Worm (Caenorhabditis elegans) whole organism, early embryonic: ENCODE data around the gene T05C12.15.

Experiments
- ama-1 ChIP-seq: fragments of 150-350 bp; optimal IDR thresholded peaks from 2 replicates; lab custom pipeline; 2014
- tbx-37 ChIP-seq: fragments of 200-800 bp; sonication (Bioruptor generic); conservative IDR thresholded peaks from 2 replicates; pipeline ENCODE4 v1.3.6; 2022; ENCODE audit warnings: missing genetic modification reagents, missing genetic modification characterization, missing compliant biosample characterization
- tra-4 ChIP-seq: sonication (generic microtip); optimal IDR thresholded peaks from 2 replicates; lab custom pipeline; 2017; ENCODE audit warnings: missing genetic modification characterization, missing compliant biosample characterization

DNA sequence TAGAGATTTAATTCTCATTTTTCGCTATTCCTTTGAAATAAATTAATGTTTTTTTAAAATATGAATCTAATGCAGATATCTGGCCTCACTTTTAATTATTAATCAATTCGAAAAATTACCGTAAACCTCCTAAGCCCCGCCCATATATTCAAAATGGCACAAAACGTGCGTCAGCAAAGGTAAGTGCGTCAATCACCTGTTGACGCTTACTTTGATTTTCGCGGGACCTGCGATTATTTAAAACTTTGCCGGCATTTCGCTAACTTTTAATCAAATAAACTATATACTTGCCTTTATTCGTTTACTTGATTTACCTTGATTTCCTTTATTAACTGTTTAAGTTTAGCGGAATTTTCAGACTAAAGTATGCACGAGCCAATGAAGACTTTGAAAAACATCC is 11.4 kb upstream of the T05C12.15 start, which contains the start of gene pch-2:
- TF ChIP-seq tra-4 (tag; lab: Kevin White, UChicago): no peak
- no peak for TF ChIP-seq ama-1
- TF ChIP-seq tbx-37 (GFP tag; lab: Robert Waterston, UW): no peak
